Worm (Caenorhabditis elegans) whole organism, L4 larva: ENCODE data around the gene scc-1.

Experiments used
- saeg-2 ChIP-seq: fragments of 200-800 bp; sonication (Bioruptor generic); IDR thresholded peaks from 2 replicates; pipeline ENCODE4 v1.3.6; 2022; ENCODE audit warnings: missing genetic modification reagents, missing genetic modification characterization, missing compliant biosample characterization
- unc-39 ChIP-seq: sonication (generic microtip); optimal IDR thresholded peaks from 2 replicates; lab custom pipeline; 2017; ENCODE audit warnings: missing biosample characterization, missing genetic modification characterization

DNA sequence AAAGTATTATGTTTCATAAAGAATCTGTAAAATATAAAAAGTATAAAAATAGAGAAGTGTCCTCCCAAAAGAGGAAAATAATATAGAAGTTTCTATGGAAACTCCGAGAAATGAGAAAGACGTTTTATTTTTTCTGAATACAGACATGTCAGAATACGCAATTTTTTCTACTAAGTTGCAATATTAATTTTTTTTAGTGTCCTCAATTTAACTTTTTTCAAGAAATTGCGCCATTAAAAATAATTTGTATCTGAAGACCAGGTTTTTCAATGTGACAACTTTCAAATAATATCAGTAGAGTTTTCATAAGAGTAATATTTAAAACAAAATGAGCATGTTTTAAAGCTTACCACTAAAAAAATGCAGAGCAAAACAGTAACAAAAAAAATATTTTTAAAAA, 30.9 kb upstream of the scc-1 start, which contains the start of gene fut-5:
- TF ChIP-seq unc-39, result no peak
- TF ChIP-seq saeg-2, result no peak
